Worm (Caenorhabditis elegans) whole organism, early embryonic: ENCODE data around the gene erg-28.

ENCODE experiments used
- B0310.2 ChIP-seq: sonication (generic microtip); optimal IDR thresholded peaks from 2 replicates; lab custom pipeline; 2016; ENCODE audit warnings: mild to moderate bottlenecking, missing genetic modification characterization, missing compliant biosample characterization
- F13C5.2 ChIP-seq: sonication (generic microtip); optimal IDR thresholded peaks from 2 replicates; lab custom pipeline; 2017; ENCODE audit warnings: mild to moderate bottlenecking, missing genetic modification characterization, inconsistent platforms, missing compliant biosample characterization
- aly-1 ChIP-seq: sonication (generic microtip); optimal IDR thresholded peaks from 2 replicates; lab custom pipeline; 2016; ENCODE audit warnings: missing genetic modification characterization, missing compliant biosample characterization
- ama-1 ChIP-seq: fragments of 150-350 bp; optimal IDR thresholded peaks from 2 replicates; lab custom pipeline; 2014
- ceh-13 ChIP-seq: fragments of 200-800 bp; sonication (Bioruptor generic); optimal IDR thresholded peaks from 2 replicates; lab custom pipeline; 2018; ENCODE audit warnings: mild to moderate bottlenecking, missing genetic modification characterization, missing compliant biosample characterization
- ceh-36 ChIP-seq: sonication (generic microtip); optimal IDR thresholded peaks from 2 replicates; lab custom pipeline; 2016; ENCODE audit warnings: missing genetic modification characterization, inconsistent platforms, missing compliant biosample characterization
- ets-7 ChIP-seq: sonication (generic microtip); optimal IDR thresholded peaks from 2 replicates; lab custom pipeline; 2016; ENCODE audit warnings: missing genotype, missing genetic modification characterization, missing compliant biosample characterization
- hmbx-1 ChIP-seq: sonication (generic microtip); optimal IDR thresholded peaks from 2 replicates; lab custom pipeline; 2016; ENCODE audit warnings: mild to moderate bottlenecking, missing genetic modification characterization, missing compliant biosample characterization
- hnd-1 ChIP-seq: sonication (generic microtip); optimal IDR thresholded peaks from 2 replicates; lab custom pipeline; 2016; ENCODE audit warnings: missing genetic modification characterization, missing compliant biosample characterization
- scrt-1 ChIP-seq: fragments of 200-800 bp; sonication (Bioruptor generic); IDR thresholded peaks from 2 replicates; pipeline ENCODE4 v1.3.6; 2022; ENCODE audit warnings: missing genetic modification characterization, missing compliant biosample characterization
- tbx-11 ChIP-seq: fragments of 200-800 bp; sonication (Bioruptor generic); IDR thresholded peaks from 2 replicates; pipeline ENCODE4 v1.3.6; 2022; ENCODE audit warnings: missing genetic modification characterization, missing compliant biosample characterization

DNA sequence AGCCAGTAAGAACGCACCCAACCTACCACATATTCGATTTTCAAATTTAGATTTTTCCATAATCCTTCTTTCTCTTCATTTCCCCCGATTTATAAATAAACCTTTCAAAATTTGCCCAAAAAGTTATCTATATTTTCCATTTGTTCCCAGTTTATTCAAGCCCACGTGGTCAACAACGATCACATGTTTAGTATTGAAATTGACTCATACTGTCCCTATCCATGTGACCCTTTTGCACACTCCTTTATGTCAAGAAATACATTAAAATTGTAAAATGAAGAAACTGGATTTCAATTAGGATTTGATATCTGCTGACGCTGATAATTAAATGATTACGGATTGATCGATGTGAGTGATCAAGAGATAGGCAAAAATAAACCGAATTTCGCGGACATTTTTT is 28.0 kb downstream of the erg-28 start:
- TF ChIP-seq ama-1 (no peak), B0310.2 (no peak), tbx-11 (GFP tag; lab: Robert Waterston, UW) (no peak), ets-7 (tag; lab: Kevin White, UChicago) (no peak), scrt-1 (GFP tag; lab: Robert Waterston, UW) (no peak), hmbx-1 (tag; lab: Kevin White, UChicago) (no peak), ceh-13 (GFP tag; lab: Kevin White, UChicago) (no peak), aly-1 (tag; lab: Kevin White, UChicago) (no peak), ceh-36 (no peak), F13C5.2 (tag; lab: Kevin White, UChicago) (no peak), hnd-1 (tag; lab: Kevin White, UChicago) (no peak)
